Worm (Caenorhabditis elegans): ENCODE data around the gene B0280.11.

B0280.11 gene

DNA sequence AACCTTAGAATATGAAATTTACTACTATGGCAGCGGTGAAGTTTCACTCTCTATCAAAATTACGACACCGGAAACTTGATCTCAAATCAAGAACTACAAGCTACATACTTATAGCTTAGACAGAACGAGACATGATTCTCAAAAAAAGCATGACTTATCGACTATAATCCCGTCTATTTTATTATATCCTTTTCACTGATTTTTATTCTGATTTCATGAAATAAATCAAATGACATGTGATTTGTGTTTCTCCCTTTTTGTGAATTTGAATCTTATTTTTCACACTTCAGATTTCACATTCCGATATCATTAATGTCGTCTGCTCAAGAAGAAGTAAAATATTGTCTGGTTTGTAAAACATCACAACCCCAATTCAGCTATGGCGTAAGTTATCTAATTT, 38.1 kb downstream of the B0280.11 start, which contains the start of gene ZK418.11:
Gene ZK418.11, plus strand, starts transcription at position 289 of the 400 bp plus-strand sequence.
- TF ChIP-seq him-1 (tag; optimal IDR thresholded peaks at IDR 0.05) (no peak), dao-5 (tag; optimal IDR thresholded peaks at IDR 0.05) (no peak), W03F9.2 (tag; optimal IDR thresholded peaks at IDR 0.05) (no peak)

DNA sequence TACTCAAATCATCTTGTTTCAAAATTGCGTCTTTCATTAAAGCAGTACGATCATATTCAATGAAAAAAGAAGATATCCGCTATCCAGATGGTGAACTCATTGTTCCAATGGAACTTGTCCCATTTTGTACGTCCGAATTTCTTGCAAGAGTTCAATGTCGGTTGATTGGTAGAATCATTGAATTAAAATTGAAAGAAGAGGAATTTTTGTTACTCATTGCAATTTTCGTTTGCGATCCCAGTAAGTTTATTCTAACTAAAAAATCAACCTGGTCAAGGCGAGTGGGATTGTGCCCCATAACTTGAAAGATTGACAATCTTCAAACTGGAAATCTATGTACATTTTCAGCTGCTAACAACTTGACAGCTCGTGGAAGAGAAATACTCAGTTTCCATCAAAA, 41.6 kb downstream of the B0280.11 start:
- no peak for TF ChIP-seq him-1 (tag; optimal IDR thresholded peaks at IDR 0.05)
- no peak for TF ChIP-seq W03F9.2 (tag; optimal IDR thresholded peaks at IDR 0.05)
- no peak for TF ChIP-seq dao-5 (tag; optimal IDR thresholded peaks at IDR 0.05)

DNA sequence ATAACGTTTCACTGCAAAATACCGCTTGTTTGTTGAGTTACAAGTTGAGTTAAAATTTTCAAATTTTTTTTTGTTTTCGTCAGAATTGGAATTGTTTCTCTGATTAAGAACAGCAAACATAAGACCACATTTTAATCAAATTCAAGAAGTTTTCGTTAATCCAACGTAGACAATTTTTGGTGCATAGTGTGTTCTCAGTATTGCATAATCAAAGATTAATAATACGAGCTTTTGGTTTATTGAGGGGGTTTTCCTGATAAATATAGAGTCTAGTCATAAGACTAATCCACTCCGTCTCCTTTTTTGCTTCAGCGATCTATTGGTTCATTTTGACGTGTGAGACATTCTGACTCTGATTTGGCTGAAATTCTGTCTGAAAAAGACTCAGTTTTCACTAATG, 42.9 kb downstream of the B0280.11 start, which contains the start of gene nhr-9:
Gene nhr-9, plus strand, starts transcription at position 307 of the 400 bp plus-strand sequence.
- TF ChIP-seq W03F9.2 (tag; optimal IDR thresholded peaks at IDR 0.05) (no peak), dao-5 (tag; optimal IDR thresholded peaks at IDR 0.05) (no peak), him-1 (tag; optimal IDR thresholded peaks at IDR 0.05) (no peak)

- TF ChIP-seq dao-5 (tag; optimal IDR thresholded peaks at IDR 0.05) (no peak), him-1 (tag; optimal IDR thresholded peaks at IDR 0.05) (no peak)
Measured at ce11 chrIII:7091042-7091441, 47.0 kb downstream of the B0280.11 start, which contains the start of gene ZK418.2. Gene ZK418.2 (plus strand): TSS chrIII:7091342.

DNA sequence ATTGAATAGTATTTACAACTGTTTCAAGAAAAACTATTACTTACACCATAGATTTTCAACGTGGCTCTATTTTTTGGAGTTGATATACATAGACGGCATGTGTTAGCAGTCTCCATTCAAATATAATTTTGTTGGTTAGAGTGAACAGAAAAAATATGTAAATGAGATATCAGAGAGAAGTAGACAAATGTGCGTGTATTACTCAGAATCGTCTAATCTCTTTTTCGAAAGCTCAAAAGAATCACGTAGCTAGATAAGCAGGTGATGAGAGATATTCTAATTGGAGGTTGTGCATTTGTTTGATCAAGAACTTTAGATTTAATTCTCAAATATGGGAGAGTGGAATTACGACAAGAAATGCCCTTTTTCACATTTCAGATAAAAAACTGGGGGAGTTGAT, 47.5 kb downstream of the B0280.11 start, which contains the start of gene ZK418.10:
Gene ZK418.10, minus strand, starts transcription at position 148 of the 400 bp plus-strand sequence.
- no peak for TF ChIP-seq him-1 (tag; optimal IDR thresholded peaks at IDR 0.05)
- no peak for TF ChIP-seq W03F9.2 (tag; optimal IDR thresholded peaks at IDR 0.05)
- TF ChIP-seq dao-5 (tag; optimal IDR thresholded peaks at IDR 0.05): no peak

DNA sequence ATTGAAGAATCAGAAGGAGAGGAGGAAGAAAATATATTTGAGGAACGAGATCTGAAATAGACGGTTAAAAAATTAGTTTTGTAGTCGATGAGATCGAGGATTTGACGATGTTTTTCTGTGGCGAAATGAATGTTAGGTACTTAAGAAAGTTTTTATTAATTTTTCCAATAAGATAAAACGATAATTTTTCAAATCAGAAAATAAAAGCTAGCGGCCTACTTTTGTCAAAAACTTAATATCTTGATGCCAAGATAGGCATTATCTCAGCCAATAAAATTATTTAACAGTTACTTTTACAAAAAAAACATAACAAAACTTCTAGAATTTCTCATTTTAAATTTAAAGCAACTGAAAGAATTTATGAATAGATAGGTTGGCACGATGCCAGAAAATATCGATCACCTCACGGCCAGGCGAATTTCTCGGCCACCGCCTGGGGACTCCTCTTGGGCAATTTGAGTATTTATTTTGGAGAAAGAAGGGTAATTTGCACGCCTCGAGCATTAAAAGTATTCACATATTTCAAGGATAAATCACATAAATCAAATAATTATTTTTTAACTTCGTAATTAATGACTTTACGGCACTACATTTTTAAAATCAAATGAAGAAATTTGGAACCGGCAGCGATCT, 50.3 kb downstream of the B0280.11 start, which contains the start of gene fubl-2:
Gene fubl-2, minus strand, starts transcription at position 51 of the 633 bp plus-strand sequence.
- TF ChIP-seq him-1 (tag; optimal IDR thresholded peaks at IDR 0.05): no peak
- TF ChIP-seq W03F9.2 (tag; optimal IDR thresholded peaks at IDR 0.05): peak; percentile 81

- TF ChIP-seq him-1 (tag; optimal IDR thresholded peaks at IDR 0.05) (no peak), dao-5 (tag; optimal IDR thresholded peaks at IDR 0.05) (no peak), W03F9.2 (tag; optimal IDR thresholded peaks at IDR 0.05) (no peak)
Measured at ce11 chrIII:7087180-7087579, 50.9 kb downstream of the B0280.11 start.

All from whole organism, L4/young adult.